Worm (Caenorhabditis elegans) whole organism, young adult: ENCODE measurements around the gene cex-1.

Experiments used
- B0261.1 ChIP-seq: sonication (generic microtip); optimal IDR thresholded peaks from 2 replicates; lab custom pipeline; 2016; ENCODE audit warnings: mild to moderate bottlenecking, missing genetic modification characterization, moderate library complexity, missing compliant biosample characterization
- D2030.7 ChIP-seq: fragments of 200-800 bp; sonication (Bioruptor generic); IDR thresholded peaks from 2 replicates; pipeline ENCODE4 v1.3.6; 2022; ENCODE audit warnings: missing genetic modification reagents, missing genetic modification characterization, missing compliant biosample characterization
- F33H1.4 ChIP-seq: fragments of 200-800 bp; sonication (Bioruptor generic); IDR thresholded peaks from 2 replicates; pipeline ENCODE4 v1.3.6; 2022; ENCODE audit warnings: missing genetic modification reagents, missing genetic modification characterization, missing compliant biosample characterization
- F39B2.1 ChIP-seq: fragments of 200-800 bp; sonication (Bioruptor generic); IDR thresholded peaks from 2 replicates; pipeline ENCODE4 v1.3.6; 2022; ENCODE audit warnings: missing genetic modification reagents, missing genetic modification characterization, missing compliant biosample characterization
- K11D2.4 ChIP-seq: fragments of 200-800 bp; sonication (Bioruptor generic); IDR thresholded peaks from 2 replicates; pipeline ENCODE4 v1.3.6; 2022; ENCODE audit warnings: missing genetic modification reagents, missing genetic modification characterization, missing compliant biosample characterization
- K12H6.12 ChIP-seq: fragments of 200-800 bp; sonication (Bioruptor generic); optimal IDR thresholded peaks from 2 replicates; lab custom pipeline; 2018; ENCODE audit warnings: mild to moderate bottlenecking, missing genetic modification characterization, missing compliant biosample characterization
- ZK185.1 ChIP-seq: sonication (generic microtip); optimal IDR thresholded peaks from 2 replicates; lab custom pipeline; 2016; ENCODE audit warnings: mild to moderate bottlenecking, missing genetic modification characterization, missing compliant biosample characterization; ENCODE audit not compliant: poor library complexity, severe bottlenecking
- aptf-3 ChIP-seq: fragments of 200-800 bp; sonication (Bioruptor generic); IDR thresholded peaks from 2 replicates; pipeline ENCODE4 v1.3.6; 2022; ENCODE audit warnings: missing genetic modification characterization, missing compliant biosample characterization
- attf-6 ChIP-seq: fragments of 200-800 bp; sonication (Bioruptor generic); IDR thresholded peaks from 2 replicates; pipeline ENCODE4 v1.3.6; 2022; ENCODE audit warnings: missing genetic modification reagents, missing genetic modification characterization, missing compliant biosample characterization
- bed-2 ChIP-seq: fragments of 200-800 bp; sonication (Bioruptor generic); IDR thresholded peaks from 2 replicates; pipeline ENCODE4 v1.3.6; 2022; ENCODE audit warnings: missing genetic modification reagents, missing genetic modification characterization, missing compliant biosample characterization
- cebp-1 ChIP-seq, 2 experiments: fragments of 200-800 bp in 1 of 2; sonication (Bioruptor generic) in 1 of 2; sonication (generic microtip) in 1 of 2; IDR thresholded peaks in 1 of 2; optimal IDR thresholded peaks in 1 of 2; 2 replicates each; pipeline versions ENCODE4 v1.3.6 to Lab custom; 2017 to 2022; ENCODE audit warnings: missing compliant biosample characterization in 2 of 2, missing genetic modification characterization in 2 of 2, mild to moderate bottlenecking in 1 of 2, missing genetic modification reagents in 1 of 2, moderate library complexity in 1 of 2
- ceh-91 ChIP-seq: fragments of 200-800 bp; sonication (Bioruptor generic); IDR thresholded peaks from 2 replicates; pipeline ENCODE4 v1.3.6; 2022; ENCODE audit warnings: missing genetic modification reagents, missing genetic modification characterization, missing compliant biosample characterization
- dpl-1 ChIP-seq: fragments of 150-350 bp; optimal IDR thresholded peaks from 2 replicates; lab custom pipeline; 2014; ENCODE audit warnings: missing biosample characterization, missing genetic modification reagents, missing genetic modification characterization
- efl-1 ChIP-seq: fragments of 150-350 bp; optimal IDR thresholded peaks from 2 replicates; lab custom pipeline; 2014; ENCODE audit warnings: missing biosample characterization, missing genetic modification reagents, missing genetic modification characterization
- hmg-1.2 ChIP-seq: fragments of 200-800 bp; sonication (Bioruptor generic); IDR thresholded peaks from 2 replicates; pipeline ENCODE4 v1.3.6; 2022; ENCODE audit warnings: missing genetic modification reagents, missing genetic modification characterization, missing compliant biosample characterization
- let-607 ChIP-seq, 2 experiments: fragments of 200-800 bp in 1 of 2; sonication (Bioruptor generic) in 1 of 2; sonication (generic microtip) in 1 of 2; optimal IDR thresholded peaks; 2 replicates each; lab custom pipeline; 2016 to 2018; ENCODE audit warnings: mild to moderate bottlenecking in 2 of 2, missing compliant biosample characterization in 2 of 2, missing genetic modification characterization in 2 of 2, moderate library complexity in 2 of 2, missing genotype in 1 of 2
- lin-35 ChIP-seq, 3 experiments: fragments of 150-350 bp in 2 of 3; sonication (generic microtip) in 1 of 3; optimal IDR thresholded peaks; 2 replicates each; lab custom pipeline; 2014 to 2018; ENCODE audit warnings: missing biosample characterization in 3 of 3, missing genetic modification characterization in 3 of 3, missing genetic modification reagents in 3 of 3
- lin-40 ChIP-seq: sonication (generic microtip); optimal IDR thresholded peaks from 2 replicates; lab custom pipeline; 2016; ENCODE audit warnings: missing genetic modification characterization, mild to moderate bottlenecking, missing compliant biosample characterization, missing genotype, missing genetic modification reagents
- lin-54 ChIP-seq: fragments of 200-800 bp; sonication (Bioruptor generic); optimal IDR thresholded peaks from 2 replicates; lab custom pipeline; 2018; ENCODE audit warnings: mild to moderate bottlenecking, missing genetic modification characterization, missing compliant biosample characterization
- lir-1 ChIP-seq: fragments of 200-800 bp; sonication (Bioruptor generic); conservative IDR thresholded peaks from 2 replicates; pipeline ENCODE4 v1.3.6; 2022; ENCODE audit warnings: missing genetic modification reagents, missing genetic modification characterization, missing compliant biosample characterization
- lsl-1 ChIP-seq: fragments of 200-800 bp; sonication (Bioruptor generic); optimal IDR thresholded peaks from 2 replicates; lab custom pipeline; 2018; ENCODE audit warnings: mild to moderate bottlenecking, missing genetic modification characterization, moderate library complexity, missing compliant biosample characterization
- madf-3 ChIP-seq: fragments of 200-800 bp; sonication (Bioruptor generic); IDR thresholded peaks from 2 replicates; pipeline ENCODE4 v1.3.6; 2022; ENCODE audit warnings: missing genetic modification reagents, missing genetic modification characterization, missing compliant biosample characterization
- madf-6 ChIP-seq: fragments of 200-800 bp; sonication (Bioruptor generic); IDR thresholded peaks from 2 replicates; pipeline ENCODE4 v1.3.6; 2022; ENCODE audit warnings: missing genetic modification reagents, missing genetic modification characterization, missing compliant biosample characterization
- madf-8 ChIP-seq: fragments of 200-800 bp; sonication (Bioruptor generic); conservative IDR thresholded peaks from 2 replicates; pipeline ENCODE4 v1.3.6; 2022; ENCODE audit warnings: missing genetic modification reagents, missing genetic modification characterization, missing compliant biosample characterization
- mcd-1 ChIP-seq: fragments of 200-800 bp; sonication (Bioruptor generic); IDR thresholded peaks from 2 replicates; pipeline ENCODE4 v1.3.6; 2022; ENCODE audit warnings: missing genetic modification reagents, missing genetic modification characterization, missing compliant biosample characterization
- pbrm-1 ChIP-seq: fragments of 200-800 bp; sonication (Bioruptor generic); IDR thresholded peaks from 2 replicates; pipeline ENCODE4 v1.3.6; 2022; ENCODE audit warnings: missing genetic modification reagents, missing genetic modification characterization, missing compliant biosample characterization
- rcor-1 ChIP-seq: fragments of 200-800 bp; sonication (Bioruptor generic); IDR thresholded peaks from 2 replicates; pipeline ENCODE4 v1.3.6; 2022; ENCODE audit warnings: missing genetic modification reagents, missing genetic modification characterization, missing compliant biosample characterization
- snpc-1.1 ChIP-seq: sonication (generic microtip); optimal IDR thresholded peaks from 2 replicates; lab custom pipeline; 2017; ENCODE audit warnings: missing genetic modification characterization, mild to moderate bottlenecking, missing compliant biosample characterization, antibody characterized with exemption, moderate library complexity, missing genotype, missing genetic modification reagents; ENCODE audit not compliant: insufficient read depth
- snpc-1.3 ChIP-seq: sonication (generic microtip); optimal IDR thresholded peaks from 2 replicates; lab custom pipeline; 2017; ENCODE audit warnings: missing genetic modification characterization, mild to moderate bottlenecking, missing compliant biosample characterization, antibody characterized with exemption, moderate library complexity, missing genotype, missing genetic modification reagents; ENCODE audit not compliant: insufficient read depth
- snpc-4 ChIP-seq, 5 experiments: fragments of 150-350 bp in 1 of 5; sonication (generic microtip) in 4 of 5; optimal IDR thresholded peaks; 2 replicates each; lab custom pipeline; 2014 to 2018; ENCODE audit warnings: missing genetic modification characterization in 5 of 5, missing biosample characterization in 3 of 5, antibody characterized with exemption in 2 of 5, mild to moderate bottlenecking in 2 of 5, missing compliant biosample characterization in 2 of 5, missing genotype in 2 of 5, moderate library complexity in 2 of 5, missing genetic modification reagents in 1 of 5
- somi-1 ChIP-seq: fragments of 200-800 bp; sonication (Bioruptor generic); optimal IDR thresholded peaks from 2 replicates; lab custom pipeline; 2018; ENCODE audit warnings: mild to moderate bottlenecking, missing genetic modification characterization, missing compliant biosample characterization
- tbp1 ChIP-seq: fragments of 200-800 bp; sonication (Bioruptor generic); optimal IDR thresholded peaks from 2 replicates; lab custom pipeline; 2018; ENCODE audit warnings: mild to moderate bottlenecking, missing genetic modification characterization, missing compliant biosample characterization
- xnd-1 ChIP-seq: sonication (generic microtip); optimal IDR thresholded peaks from 2 replicates; lab custom pipeline; 2016; ENCODE audit warnings: missing genotype, missing genetic modification reagents, missing genetic modification characterization, missing compliant biosample characterization
- ztf-3 ChIP-seq: fragments of 200-800 bp; sonication (Bioruptor generic); optimal IDR thresholded peaks from 2 replicates; lab custom pipeline; 2018; ENCODE audit warnings: mild to moderate bottlenecking, missing genetic modification characterization, missing compliant biosample characterization
- ztf-6 ChIP-seq: fragments of 200-800 bp; sonication (Bioruptor generic); IDR thresholded peaks from 2 replicates; pipeline ENCODE4 v1.3.6; 2022; ENCODE audit warnings: missing genetic modification reagents, missing genetic modification characterization, missing compliant biosample characterization

cex-1 gene

ce11 chrII:5465729-5466408 lies 18.4 kb downstream of the cex-1 start, which contains the start of gene clr-1:
Gene clr-1, plus strand, starts transcription at chrII:5466358.
- TF ChIP-seq hmg-1.2 (peak; percentile 49; the same call in 1 of the 2 replicates), D2030.7 (GFP tag; lab: Robert Waterston, UW) (peak; percentile 28; the same call in 1 of the 2 replicates), xnd-1 (peak; percentile 89), madf-8 (GFP tag; lab: Robert Waterston, UW) (peak; percentile 92), ceh-91 (peak; percentile 79), madf-6 (peak; percentile 94), snpc-1.3 (tag; lab: Kevin White, UChicago) (peak; percentile 24), bed-2 (GFP tag; lab: Robert Waterston, UW) (no peak), F39B2.1 (GFP tag; lab: Robert Waterston, UW) (no peak), pbrm-1 (GFP tag; lab: Robert Waterston, UW) (no peak), lin-54 (GFP tag; lab: Kevin White, UChicago) (peak; percentile 9), lsl-1 (GFP tag; lab: Kevin White, UChicago) (peak; percentile 94), F33H1.4 (GFP tag; lab: Robert Waterston, UW) (peak; percentile 89), efl-1 (GFP tag; lab: Kevin White, UChicago) (peak; percentile 6)

ce11 chrII:5473946-5474423 lies 26.5 kb downstream of the cex-1 start, which contains the start of gene mrps-16:
Gene mrps-16, plus strand, starts transcription at chrII:5474373.
- no peak for TF ChIP-seq cebp-1 (GFP tag; IDR thresholded peaks at IDR 0.05; lab: Robert Waterston, UW)
- TF ChIP-seq cebp-1 (tag; optimal IDR thresholded peaks at IDR 0.05; lab: Kevin White, UChicago), result peak; percentile 28
- no peak for TF ChIP-seq ztf-6
- TF ChIP-seq lir-1 (GFP tag; lab: Robert Waterston, UW), result no peak
- TF ChIP-seq madf-3 (GFP tag; lab: Robert Waterston, UW), result 0 out of 2 replicates have a peak, but pooled peaks have one; percentile 50
- TF ChIP-seq efl-1 (GFP tag; lab: Kevin White, UChicago), result peak; percentile 85
- TF ChIP-seq attf-6, result no peak
- TF ChIP-seq mcd-1 (GFP tag; lab: Robert Waterston, UW), result peak; percentile 26; the same call in 1 of the 2 replicates
- peak; percentile 17 for TF ChIP-seq snpc-4 (GFP tag; optimal IDR thresholded peaks at IDR 0.05; lab: Kevin White, UChicago)
- TF ChIP-seq snpc-4 (tag; optimal IDR thresholded peaks at IDR 0.05; lab: Kevin White, UChicago), result peak in 2 of 4 experiments; percentile 23 to 50
- no peak for TF ChIP-seq aptf-3 (GFP tag; lab: Robert Waterston, UW)
- TF ChIP-seq madf-6, result peak; percentile 83
- TF ChIP-seq K12H6.12 (tag; lab: Kevin White, UChicago), result no peak
- TF ChIP-seq lin-40 (tag; lab: Kevin White, UChicago), result peak; percentile 23
- TF ChIP-seq D2030.7 (GFP tag; lab: Robert Waterston, UW), result peak; percentile 55; the same call in 1 of the 2 replicates
- TF ChIP-seq dpl-1 (GFP tag; lab: Kevin White, UChicago), result peak; percentile 71
- no peak for TF ChIP-seq rcor-1 (GFP tag; lab: Robert Waterston, UW)
- no peak for TF ChIP-seq let-607 (tag; optimal IDR thresholded peaks at IDR 0.05; lab: Kevin White, UChicago)
- peak; percentile 43 for TF ChIP-seq madf-8 (GFP tag; lab: Robert Waterston, UW)
- peak; percentile 25 for TF ChIP-seq tbp1 (GFP tag; lab: Kevin White, UChicago)
- TF ChIP-seq snpc-1.1 (tag; lab: Kevin White, UChicago), result peak; percentile 17
- TF ChIP-seq somi-1 (GFP tag; lab: Kevin White, UChicago), result no peak
- TF ChIP-seq F33H1.4 (GFP tag; lab: Robert Waterston, UW), result peak; percentile 42
- peak; percentile 54 for TF ChIP-seq ZK185.1 (tag; lab: Kevin White, UChicago)
- TF ChIP-seq hmg-1.2, result peak; percentile 31; the same call in 1 of the 2 replicates
- TF ChIP-seq lin-54 (GFP tag; lab: Kevin White, UChicago), result peak; percentile 87
- peak; percentile 18 for TF ChIP-seq xnd-1
- no peak for TF ChIP-seq ztf-3 (GFP tag; lab: Kevin White, UChicago)
- TF ChIP-seq pbrm-1 (GFP tag; lab: Robert Waterston, UW), result 0 out of 2 replicates have a peak, but pooled peaks have one; percentile 19
- no peak for TF ChIP-seq K11D2.4 (GFP tag; lab: Robert Waterston, UW)
- peak; percentile 40 for TF ChIP-seq lsl-1 (GFP tag; lab: Kevin White, UChicago)
- TF ChIP-seq B0261.1, result no peak
- TF ChIP-seq ceh-91, result 0 out of 2 replicates have a peak, but pooled peaks have one; percentile 17
- peak in 2 of 3 experiments; percentile 27 to 91 for TF ChIP-seq lin-35 (GFP tag; optimal IDR thresholded peaks at IDR 0.05; lab: Kevin White, UChicago)
- TF ChIP-seq snpc-1.3 (tag; lab: Kevin White, UChicago), result peak; percentile 30
- TF ChIP-seq, all 124 proteins: peak for 22
